Worm (Caenorhabditis elegans) whole organism, mixed stage, embryonic: ENCODE measurements around the gene T13F3.8.

Experiments
- M03D4.4 ChIP-seq: sonication (generic microtip); optimal IDR thresholded peaks from 2 replicates; lab custom pipeline; 2017; ENCODE audit warnings: mild to moderate bottlenecking, missing genetic modification characterization, missing compliant biosample characterization
- bed-3 ChIP-seq: fragments of 200-800 bp; sonication (Bioruptor generic); optimal IDR thresholded peaks from 3 replicates; lab custom pipeline; 2018; ENCODE audit warnings: mild to moderate bottlenecking, missing genetic modification characterization, moderate library complexity, missing compliant biosample characterization
- blmp-1 ChIP-seq: fragments of 150-350 bp; optimal IDR thresholded peaks from 2 replicates; lab custom pipeline; 2014; ENCODE audit warnings: missing biosample characterization, missing genetic modification characterization
- ceh-39 ChIP-seq: fragments of 150-350 bp; optimal IDR thresholded peaks from 2 replicates; lab custom pipeline; 2014; ENCODE audit warnings: missing biosample characterization, missing genetic modification characterization
- ceh-43 ChIP-seq: fragments of 200-800 bp; sonication (Bioruptor generic); optimal IDR thresholded peaks from 2 replicates; lab custom pipeline; 2018; ENCODE audit warnings: mild to moderate bottlenecking, missing genetic modification characterization, moderate library complexity, missing compliant biosample characterization
- ceh-83 ChIP-seq: fragments of 200-800 bp; sonication (Bioruptor generic); optimal IDR thresholded peaks from 2 replicates; lab custom pipeline; 2018; ENCODE audit warnings: mild to moderate bottlenecking, missing genetic modification characterization, missing compliant biosample characterization
- cnd-1 ChIP-seq: fragments of 200-800 bp; sonication (Bioruptor generic); optimal IDR thresholded peaks from 2 replicates; lab custom pipeline; 2018; ENCODE audit warnings: mild to moderate bottlenecking, missing genetic modification characterization, missing compliant biosample characterization
- drap-1 ChIP-seq: fragments of 200-800 bp; sonication (Bioruptor generic); optimal IDR thresholded peaks from 3 replicates; lab custom pipeline; 2018; ENCODE audit warnings: mild to moderate bottlenecking, missing genetic modification characterization, missing compliant biosample characterization
- elt-1 ChIP-seq: sonication (generic microtip); optimal IDR thresholded peaks from 2 replicates; lab custom pipeline; 2017; ENCODE audit warnings: missing genetic modification characterization, mild to moderate bottlenecking, missing compliant biosample characterization, antibody characterized with exemption, moderate library complexity, borderline replicate concordance; ENCODE audit not compliant: insufficient read depth
- elt-3 ChIP-seq: fragments of 150-350 bp; optimal IDR thresholded peaks from 2 replicates; lab custom pipeline; 2014; ENCODE audit warnings: missing biosample characterization, missing genetic modification characterization
- ham-2 ChIP-seq: fragments of 200-800 bp; sonication (Bioruptor generic); optimal IDR thresholded peaks from 2 replicates; lab custom pipeline; 2018; ENCODE audit warnings: mild to moderate bottlenecking, missing genetic modification characterization, missing compliant biosample characterization
- hlh-1 ChIP-seq: fragments of 150-350 bp; optimal IDR thresholded peaks from 2 replicates; lab custom pipeline; 2014; ENCODE audit warnings: missing biosample characterization, missing genetic modification reagents, missing genetic modification characterization
- lin-13 ChIP-seq: fragments of 150-350 bp; optimal IDR thresholded peaks from 2 replicates; lab custom pipeline; 2014; ENCODE audit warnings: missing biosample characterization, missing genetic modification characterization
- lin-32 ChIP-seq: fragments of 200-800 bp; sonication (Bioruptor generic); optimal IDR thresholded peaks from 2 replicates; lab custom pipeline; 2018; ENCODE audit warnings: mild to moderate bottlenecking, missing genetic modification characterization, missing compliant biosample characterization
- lsy-2 ChIP-seq: fragments of 150-350 bp; optimal IDR thresholded peaks from 2 replicates; lab custom pipeline; 2014; ENCODE audit warnings: missing biosample characterization, missing genetic modification characterization
- mab-5 ChIP-seq: fragments of 150-350 bp; optimal IDR thresholded peaks from 2 replicates; lab custom pipeline; 2014; ENCODE audit warnings: missing biosample characterization, missing genetic modification characterization
- mep-1 ChIP-seq: fragments of 150-350 bp; optimal IDR thresholded peaks from 2 replicates; lab custom pipeline; 2017; ENCODE audit warnings: missing biosample characterization, missing genetic modification reagents, missing genetic modification characterization, inconsistent platforms
- mls-2 ChIP-seq: sonication (generic microtip); optimal IDR thresholded peaks from 2 replicates; lab custom pipeline; 2016; ENCODE audit warnings: mild to moderate bottlenecking, missing genetic modification characterization, moderate library complexity, missing compliant biosample characterization
- nhr-12 ChIP-seq: fragments of 150-350 bp; optimal IDR thresholded peaks from 2 replicates; lab custom pipeline; 2014; ENCODE audit warnings: missing biosample characterization, missing genetic modification characterization
- nhr-2 ChIP-seq: fragments of 150-350 bp; optimal IDR thresholded peaks from 2 replicates; lab custom pipeline; 2014; ENCODE audit warnings: missing biosample characterization, missing genetic modification characterization
- nhr-237 ChIP-seq: fragments of 150-350 bp; optimal IDR thresholded peaks from 2 replicates; lab custom pipeline; 2014; ENCODE audit warnings: missing biosample characterization, missing genetic modification characterization
- nhr-28 ChIP-seq: fragments of 150-350 bp; optimal IDR thresholded peaks from 2 replicates; lab custom pipeline; 2014; ENCODE audit warnings: missing biosample characterization, missing genetic modification characterization
- nhr-76 ChIP-seq: sonication (generic microtip); optimal IDR thresholded peaks from 2 replicates; lab custom pipeline; 2017; ENCODE audit warnings: missing biosample characterization, missing genetic modification characterization
- pha-4 ChIP-seq: fragments of 150-350 bp; optimal IDR thresholded peaks from 2 replicates; lab custom pipeline; 2018; ENCODE audit warnings: missing biosample characterization, missing genetic modification reagents, missing genetic modification characterization
- sem-2 ChIP-seq: fragments of 200-800 bp; sonication (Bioruptor generic); optimal IDR thresholded peaks from 2 replicates; lab custom pipeline; 2018; ENCODE audit warnings: mild to moderate bottlenecking, missing genetic modification characterization, missing compliant biosample characterization
- snpc-4 ChIP-seq: fragments of 150-350 bp; optimal IDR thresholded peaks from 2 replicates; lab custom pipeline; 2014; ENCODE audit warnings: missing biosample characterization, missing genetic modification characterization
- sptf-1 ChIP-seq: sonication (generic microtip); optimal IDR thresholded peaks from 2 replicates; lab custom pipeline; 2017; ENCODE audit warnings: mild to moderate bottlenecking, missing genetic modification characterization, moderate library complexity, missing compliant biosample characterization
- unc-120 ChIP-seq: sonication (generic microtip); optimal IDR thresholded peaks from 2 replicates; lab custom pipeline; 2017; ENCODE audit warnings: missing genetic modification characterization, missing compliant biosample characterization; ENCODE audit not compliant: poor library complexity, severe bottlenecking
- unc-39 ChIP-seq: fragments of 150-350 bp; optimal IDR thresholded peaks from 2 replicates; lab custom pipeline; 2014; ENCODE audit warnings: missing biosample characterization, missing genetic modification characterization
- zip-8 ChIP-seq: fragments of 150-350 bp; optimal IDR thresholded peaks from 2 replicates; lab custom pipeline; 2014; ENCODE audit warnings: missing biosample characterization, missing genetic modification characterization
- ztf-11 ChIP-seq: fragments of 150-350 bp; optimal IDR thresholded peaks from 2 replicates; lab custom pipeline; 2014; ENCODE audit warnings: missing biosample characterization, missing genetic modification characterization

Gene T13F3.8

ce11 chrV:16235647-16236046 is 34.0 kb upstream of the T13F3.8 start, which contains the start of gene srh-98:
Gene srh-98, minus strand, starts transcription at chrV:16235747.
- no peak for TF ChIP-seq mep-1 (tag; lab: Kevin White, UChicago)
- no peak for TF ChIP-seq ceh-43 (GFP tag; lab: Kevin White, UChicago)
- no peak for TF ChIP-seq sem-2
- TF ChIP-seq zip-8 (tag; lab: Kevin White, UChicago): no peak
- no peak for TF ChIP-seq ham-2
- TF ChIP-seq mab-5 (tag; lab: Kevin White, UChicago): no peak
- no peak for TF ChIP-seq drap-1 (GFP tag; lab: Kevin White, UChicago)
- TF ChIP-seq nhr-12 (tag; lab: Kevin White, UChicago): no peak

ce11 chrV:16237223-16237622 is 32.4 kb upstream of the T13F3.8 start, which contains the start of gene F21H7.5:
Gene F21H7.5, plus strand, starts transcription at chrV:16237523.
- TF ChIP-seq blmp-1 (tag; lab: Kevin White, UChicago) (no peak), M03D4.4 (tag; lab: Kevin White, UChicago) (no peak), nhr-76 (no peak), nhr-237 (no peak), elt-1 (tag; lab: Kevin White, UChicago) (no peak), nhr-28 (tag; lab: Kevin White, UChicago) (no peak), bed-3 (GFP tag; lab: Kevin White, UChicago) (no peak), pha-4 (tag; lab: Kevin White, UChicago) (no peak), ceh-83 (no peak), unc-39 (tag; lab: Kevin White, UChicago) (no peak), cnd-1 (no peak), sptf-1 (tag; lab: Kevin White, UChicago) (no peak), nhr-2 (tag; lab: Kevin White, UChicago) (no peak), mab-5 (tag; lab: Kevin White, UChicago) (no peak), elt-3 (tag; lab: Kevin White, UChicago) (no peak), ceh-39 (no peak), snpc-4 (tag; lab: Kevin White, UChicago) (no peak), ceh-43 (GFP tag; lab: Kevin White, UChicago) (no peak)

- TF ChIP-seq lin-13 (tag; lab: Kevin White, UChicago) (no peak), hlh-1 (tag; lab: Kevin White, UChicago) (no peak), nhr-28 (tag; lab: Kevin White, UChicago) (no peak), nhr-76 (no peak), zip-8 (tag; lab: Kevin White, UChicago) (no peak), nhr-12 (tag; lab: Kevin White, UChicago) (no peak), nhr-237 (no peak), ceh-39 (no peak), sem-2 (no peak), nhr-2 (tag; lab: Kevin White, UChicago) (no peak), lin-32 (GFP tag; lab: Kevin White, UChicago) (no peak), ztf-11 (no peak), unc-120 (tag; lab: Kevin White, UChicago) (no peak), ceh-83 (no peak), blmp-1 (tag; lab: Kevin White, UChicago) (no peak), ceh-43 (GFP tag; lab: Kevin White, UChicago) (no peak), elt-3 (tag; lab: Kevin White, UChicago) (no peak), lsy-2 (tag; lab: Kevin White, UChicago) (no peak)
Observed at ce11 chrV:16244078-16244477, 25.5 kb upstream of the T13F3.8 start, which contains the start of gene srh-104. Gene srh-104, minus strand, starts transcription at chrV:16244178.

- TF ChIP-seq unc-39 (tag; lab: Kevin White, UChicago) (no peak), ceh-43 (GFP tag; lab: Kevin White, UChicago) (no peak), M03D4.4 (tag; lab: Kevin White, UChicago) (no peak), lin-13 (tag; lab: Kevin White, UChicago) (no peak), nhr-28 (tag; lab: Kevin White, UChicago) (no peak), nhr-76 (no peak), sptf-1 (tag; lab: Kevin White, UChicago) (no peak), lsy-2 (tag; lab: Kevin White, UChicago) (no peak), mls-2 (no peak), elt-1 (tag; lab: Kevin White, UChicago) (no peak), blmp-1 (tag; lab: Kevin White, UChicago) (no peak)
Observed at ce11 chrV:16246579-16246978, 23.0 kb upstream of the T13F3.8 start, which contains the start of gene srh-95. Gene srh-95, plus strand, starts transcription at chrV:16246879.

ce11 chrV:16249105-16249504 is 20.5 kb upstream of the T13F3.8 start:
- TF ChIP-seq nhr-28 (tag; lab: Kevin White, UChicago): no peak
- TF ChIP-seq elt-1 (tag; lab: Kevin White, UChicago): peak; percentile 52
